Worm (Caenorhabditis elegans): ENCODE data around the gene emc-5.

emc-5 gene

ce11 chrII:11464427-11464944 is 32.1 kb upstream of the emc-5 start, which contains the start of the genes aars-1 and rga-1:
Gene aars-1 (minus strand): TSS chrII:11464497.
Gene rga-1 (plus strand): TSS chrII:11464894.
- TF ChIP-seq gei-17 (GFP tag; optimal IDR thresholded peaks at IDR 0.05), result no peak
- TF ChIP-seq lin-54 (GFP tag; optimal IDR thresholded peaks at IDR 0.05), result peak; percentile 2
- TF ChIP-seq nhr-27 (tag; optimal IDR thresholded peaks at IDR 0.05), result no peak
- TF ChIP-seq F10E7.11 (tag; optimal IDR thresholded peaks at IDR 0.05), result no peak
- TF ChIP-seq nhr-80 (tag; optimal IDR thresholded peaks at IDR 0.05), result peak; percentile 96
- no peak for TF ChIP-seq ceh-58 (GFP tag; IDR thresholded peaks at IDR 0.05)
- TF ChIP-seq repo-1 (tag; optimal IDR thresholded peaks at IDR 0.05), result no peak
- TF ChIP-seq sea-2 (GFP tag; IDR thresholded peaks at IDR 0.05), result no peak
- no peak for TF ChIP-seq Y53F4B.3 (GFP tag; IDR thresholded peaks at IDR 0.05)
- peak; percentile 45 for TF ChIP-seq ZK185.1 (tag; optimal IDR thresholded peaks at IDR 0.05; ENCODE audit: poor library complexity, severe bottlenecking)
- TF ChIP-seq B0035.1 (tag; optimal IDR thresholded peaks at IDR 0.05), result no peak
- no peak for TF ChIP-seq sptf-2 (GFP tag; optimal IDR thresholded peaks at IDR 0.05)
- peak; percentile 39 for TF ChIP-seq ztf-22 (GFP tag; optimal IDR thresholded peaks at IDR 0.05)
- TF ChIP-seq lsl-1 (GFP tag; optimal IDR thresholded peaks at IDR 0.05), result no peak
- peak; percentile 34 for TF ChIP-seq lin-40 (tag; optimal IDR thresholded peaks at IDR 0.05)
- no peak for TF ChIP-seq attf-3 (GFP tag; conservative IDR thresholded peaks at IDR 0.05)
- no peak for TF ChIP-seq T26A5.8 (tag; optimal IDR thresholded peaks at IDR 0.05)
- no peak for TF ChIP-seq ama-1 (optimal IDR thresholded peaks at IDR 0.05)
- no peak for TF ChIP-seq ama-1 (GFP tag; optimal IDR thresholded peaks at IDR 0.05)
- no peak for TF ChIP-seq F22D6.2 (tag; optimal IDR thresholded peaks at IDR 0.05)
- no peak for TF ChIP-seq nhr-120 (GFP tag; IDR thresholded peaks at IDR 0.05)
- peak; percentile 41 for TF ChIP-seq atf-7 (tag; optimal IDR thresholded peaks at IDR 0.05)
- TF ChIP-seq ztf-25 (GFP tag; IDR thresholded peaks at IDR 0.05), result no peak
- TF ChIP-seq unc-62 (GFP tag; optimal IDR thresholded peaks at IDR 0.05), result no peak
- TF ChIP-seq unc-130 (GFP tag; optimal IDR thresholded peaks at IDR 0.05), result no peak
- no peak for TF ChIP-seq madf-10 (tag; optimal IDR thresholded peaks at IDR 0.05)
- TF ChIP-seq mel-28 (tag; optimal IDR thresholded peaks at IDR 0.05; ENCODE audit: borderline replicate concordance), result no peak
- TF ChIP-seq mxl-1 (tag; optimal IDR thresholded peaks at IDR 0.05), result no peak
- TF ChIP-seq Y79H2A.3 (GFP tag; conservative IDR thresholded peaks at IDR 0.05), result no peak
- no peak for TF ChIP-seq T07F8.4 (tag; optimal IDR thresholded peaks at IDR 0.05)
- no peak for TF ChIP-seq cebp-1 (GFP tag; IDR thresholded peaks at IDR 0.05)
- peak; percentile 59 for TF ChIP-seq cebp-1 (tag; optimal IDR thresholded peaks at IDR 0.05)
- no peak for TF ChIP-seq snpc-4 (GFP tag; optimal IDR thresholded peaks at IDR 0.05)
- TF ChIP-seq snpc-4 (tag; optimal IDR thresholded peaks at IDR 0.05), result peak in 3 of 4 experiments; percentile 18 to 39 (median 38)
- no peak for TF ChIP-seq madf-3 (GFP tag; IDR thresholded peaks at IDR 0.05)
- TF ChIP-seq somi-1 (GFP tag; optimal IDR thresholded peaks at IDR 0.05), result no peak
- no peak for TF ChIP-seq ceh-79 (tag; optimal IDR thresholded peaks at IDR 0.05)
- TF ChIP-seq F37B4.10 (GFP tag; IDR thresholded peaks at IDR 0.05), result no peak
- no peak for TF ChIP-seq hrde-1 (tag; optimal IDR thresholded peaks at IDR 0.05; ENCODE audit: borderline replicate concordance)
- TF ChIP-seq pha-4 (tag; optimal IDR thresholded peaks at IDR 0.05), result no peak
- TF ChIP-seq athp-1 (tag; optimal IDR thresholded peaks at IDR 0.05), result no peak
- TF ChIP-seq lin-26 (GFP tag; IDR thresholded peaks at IDR 0.05), result 0 out of 2 replicates have a peak, but pooled peaks have one; percentile 36
- TF ChIP-seq bed-2 (GFP tag; IDR thresholded peaks at IDR 0.05), result no peak
- TF ChIP-seq nfyb-1 (GFP tag; IDR thresholded peaks at IDR 0.05), result peak; percentile 71
- no peak for TF ChIP-seq lsy-27 (tag; optimal IDR thresholded peaks at IDR 0.05; ENCODE audit: borderline replicate concordance, insufficient read depth)
- TF ChIP-seq F57C9.4 (tag; optimal IDR thresholded peaks at IDR 0.05), result no peak
- peak; percentile 86 for TF ChIP-seq dox-1 (GFP tag; IDR thresholded peaks at IDR 0.05)
- TF ChIP-seq sdz-38 (tag; optimal IDR thresholded peaks at IDR 0.05), result no peak
- no peak for TF ChIP-seq lin-35 (GFP tag; optimal IDR thresholded peaks at IDR 0.05)
- TF ChIP-seq ztf-18 (tag; optimal IDR thresholded peaks at IDR 0.05), result peak; percentile 74

Data from whole organism, young adult.